Worm (Caenorhabditis elegans): Measurements from ENCODE around the gene clc-12.
A peak's percentile ranks its signal among the peaks of the same experiment; 100 is the strongest.

The clc-12 gene

ce11 chrV:16958975-16959374, 50.2 kb downstream of the clc-12 start:
- TF ChIP-seq nhr-23 (tag; optimal IDR thresholded peaks at IDR 0.05) = no peak
- peak; percentile 93 for TF ChIP-seq nfya-1 (tag; optimal IDR thresholded peaks at IDR 0.05; ENCODE audit: insufficient read depth)
- no peak for TF ChIP-seq hmg-11 (tag; optimal IDR thresholded peaks at IDR 0.05)
- TF ChIP-seq egl-27 (tag; optimal IDR thresholded peaks at IDR 0.05) = no peak
- TF ChIP-seq ZK546.5 (tag; optimal IDR thresholded peaks at IDR 0.05) = no peak
- no peak for TF ChIP-seq nhr-11 (tag; optimal IDR thresholded peaks at IDR 0.05)
- TF ChIP-seq ama-1 (optimal IDR thresholded peaks at IDR 0.05) = no peak
- TF ChIP-seq nhr-28 (tag; optimal IDR thresholded peaks at IDR 0.05) = no peak
- no peak for TF ChIP-seq sea-2 (GFP tag; optimal IDR thresholded peaks at IDR 0.05)
- no peak for TF ChIP-seq nhr-12 (tag; optimal IDR thresholded peaks at IDR 0.05)
- TF ChIP-seq egl-5 (tag; optimal IDR thresholded peaks at IDR 0.05) = no peak
- TF ChIP-seq lin-39 (tag; optimal IDR thresholded peaks at IDR 0.05) = no peak
- no peak for TF ChIP-seq elt-3 (tag; optimal IDR thresholded peaks at IDR 0.05)
- no peak for TF ChIP-seq R02D3.7 (tag; optimal IDR thresholded peaks at IDR 0.05)
- peak; percentile 15 for TF ChIP-seq skn-1 (tag; optimal IDR thresholded peaks at IDR 0.05)

Data from whole organism, L3 larva.